Worm (Caenorhabditis elegans): ENCODE measurements around the gene xtr-2.

Gene xtr-2

ce11 chrX:12317560-12317959 is 2.2 kb downstream of the xtr-2 start:
- TF ChIP-seq med-1 (GFP tag; optimal IDR thresholded peaks at IDR 0.05; ENCODE audit: insufficient read depth) = no peak
- no peak for TF ChIP-seq T22C8.4 (GFP tag; IDR thresholded peaks at IDR 0.05)
- TF ChIP-seq ztf-23 (GFP tag; IDR thresholded peaks at IDR 0.05) = no peak
- no peak for TF ChIP-seq flt-1 (GFP tag; IDR thresholded peaks at IDR 0.05)
- no peak for TF ChIP-seq tab-1 (GFP tag; IDR thresholded peaks at IDR 0.05)
- TF ChIP-seq klf-2 (GFP tag; conservative IDR thresholded peaks at IDR 0.05) = no peak
- TF ChIP-seq ztf-29 (GFP tag; IDR thresholded peaks at IDR 0.05) = no peak
- no peak for TF ChIP-seq cog-1 (tag; optimal IDR thresholded peaks at IDR 0.05)
- TF ChIP-seq ref-1 (GFP tag; conservative IDR thresholded peaks at IDR 0.05) = no peak

- TF ChIP-seq ztf-29 (GFP tag; IDR thresholded peaks at IDR 0.05) (no peak), klf-2 (GFP tag; conservative IDR thresholded peaks at IDR 0.05) (no peak), med-1 (GFP tag; optimal IDR thresholded peaks at IDR 0.05; ENCODE audit: insufficient read depth) (no peak), cog-1 (tag; optimal IDR thresholded peaks at IDR 0.05) (no peak), ref-1 (GFP tag; conservative IDR thresholded peaks at IDR 0.05) (no peak), tab-1 (GFP tag; IDR thresholded peaks at IDR 0.05) (no peak), flt-1 (GFP tag; IDR thresholded peaks at IDR 0.05) (no peak), ztf-23 (GFP tag; IDR thresholded peaks at IDR 0.05) (no peak), T22C8.4 (GFP tag; IDR thresholded peaks at IDR 0.05) (no peak)
These were observed 5.4 kb downstream of the xtr-2 start, which contains the start of gene ceh-40 for ce11 chrX:12320737-12321136. ceh-40 (minus strand) TSS chrX:12320777.

ce11 chrX:12321357-12321756 is 6.0 kb downstream of the xtr-2 start, which contains the start of gene F17A2.13:
F17A2.13 (plus strand) TSS chrX:12321657.
- TF ChIP-seq ztf-29 (GFP tag; IDR thresholded peaks at IDR 0.05) (no peak), med-1 (GFP tag; optimal IDR thresholded peaks at IDR 0.05; ENCODE audit: insufficient read depth) (no peak)

- TF ChIP-seq ref-1 (GFP tag; conservative IDR thresholded peaks at IDR 0.05) (no peak), med-1 (GFP tag; optimal IDR thresholded peaks at IDR 0.05; ENCODE audit: insufficient read depth) (no peak), ztf-23 (GFP tag; IDR thresholded peaks at IDR 0.05) (no peak), flt-1 (GFP tag; IDR thresholded peaks at IDR 0.05) (no peak), cog-1 (tag; optimal IDR thresholded peaks at IDR 0.05) (no peak), T22C8.4 (GFP tag; IDR thresholded peaks at IDR 0.05) (no peak), klf-2 (GFP tag; conservative IDR thresholded peaks at IDR 0.05) (no peak), ztf-29 (GFP tag; IDR thresholded peaks at IDR 0.05) (no peak)
These were observed 8.1 kb downstream of the xtr-2 start, which contains the start of gene srd-40 for ce11 chrX:12323439-12323838. srd-40 (plus strand) TSS chrX:12323739.

- TF ChIP-seq flt-1 (GFP tag; IDR thresholded peaks at IDR 0.05) (no peak), klf-2 (GFP tag; conservative IDR thresholded peaks at IDR 0.05) (no peak), ref-1 (GFP tag; conservative IDR thresholded peaks at IDR 0.05) (no peak), cog-1 (tag; optimal IDR thresholded peaks at IDR 0.05) (no peak), ztf-23 (GFP tag; IDR thresholded peaks at IDR 0.05) (no peak), tab-1 (GFP tag; IDR thresholded peaks at IDR 0.05) (no peak), med-1 (GFP tag; optimal IDR thresholded peaks at IDR 0.05; ENCODE audit: insufficient read depth) (no peak)
These were observed 11.1 kb downstream of the xtr-2 start, which contains the start of gene srd-41 for ce11 chrX:12326424-12326823. srd-41 (plus strand) TSS chrX:12326724.

ce11 chrX:12328676-12329075 is 13.3 kb downstream of the xtr-2 start, which contains the start of gene srd-45:
srd-45 (plus strand) TSS chrX:12328976.
- no peak for TF ChIP-seq ztf-23 (GFP tag; IDR thresholded peaks at IDR 0.05)
- TF ChIP-seq ztf-29 (GFP tag; IDR thresholded peaks at IDR 0.05) = no peak
- no peak for TF ChIP-seq flt-1 (GFP tag; IDR thresholded peaks at IDR 0.05)
- no peak for TF ChIP-seq cog-1 (tag; optimal IDR thresholded peaks at IDR 0.05)
- no peak for TF ChIP-seq tab-1 (GFP tag; IDR thresholded peaks at IDR 0.05)
- no peak for TF ChIP-seq ref-1 (GFP tag; conservative IDR thresholded peaks at IDR 0.05)
- no peak for TF ChIP-seq med-1 (GFP tag; optimal IDR thresholded peaks at IDR 0.05; ENCODE audit: insufficient read depth)
- no peak for TF ChIP-seq klf-2 (GFP tag; conservative IDR thresholded peaks at IDR 0.05)
- TF ChIP-seq T22C8.4 (GFP tag; IDR thresholded peaks at IDR 0.05) = no peak

- no peak for TF ChIP-seq flt-1 (GFP tag; IDR thresholded peaks at IDR 0.05)
- TF ChIP-seq cog-1 (tag; optimal IDR thresholded peaks at IDR 0.05) = no peak
- TF ChIP-seq klf-2 (GFP tag; conservative IDR thresholded peaks at IDR 0.05) = no peak
- TF ChIP-seq T22C8.4 (GFP tag; IDR thresholded peaks at IDR 0.05) = no peak
- no peak for TF ChIP-seq ztf-23 (GFP tag; IDR thresholded peaks at IDR 0.05)
These were observed 16.4 kb downstream of the xtr-2 start, which contains the start of gene srd-46 for ce11 chrX:12331795-12332194. srd-46 (plus strand) TSS chrX:12332095.

ce11 chrX:12333479-12333878 is 18.1 kb downstream of the xtr-2 start, which contains the start of gene srd-47:
srd-47 (plus strand) TSS chrX:12333642.
- TF ChIP-seq med-1 (GFP tag; optimal IDR thresholded peaks at IDR 0.05; ENCODE audit: insufficient read depth) = no peak
- no peak for TF ChIP-seq ztf-23 (GFP tag; IDR thresholded peaks at IDR 0.05)
- TF ChIP-seq klf-2 (GFP tag; conservative IDR thresholded peaks at IDR 0.05) = no peak
- no peak for TF ChIP-seq ref-1 (GFP tag; conservative IDR thresholded peaks at IDR 0.05)
- TF ChIP-seq ztf-29 (GFP tag; IDR thresholded peaks at IDR 0.05) = no peak

ce11 chrX:12335808-12336207 is 20.4 kb downstream of the xtr-2 start, which contains the start of gene srd-48:
srd-48 (plus strand) TSS chrX:12336108.
- TF ChIP-seq ztf-29 (GFP tag; IDR thresholded peaks at IDR 0.05) = no peak
- no peak for TF ChIP-seq ref-1 (GFP tag; conservative IDR thresholded peaks at IDR 0.05)
- TF ChIP-seq med-1 (GFP tag; optimal IDR thresholded peaks at IDR 0.05; ENCODE audit: insufficient read depth) = no peak
- TF ChIP-seq T22C8.4 (GFP tag; IDR thresholded peaks at IDR 0.05) = no peak
- TF ChIP-seq flt-1 (GFP tag; IDR thresholded peaks at IDR 0.05) = no peak
- TF ChIP-seq tab-1 (GFP tag; IDR thresholded peaks at IDR 0.05) = no peak
- TF ChIP-seq klf-2 (GFP tag; conservative IDR thresholded peaks at IDR 0.05) = no peak

ce11 chrX:12337846-12338490 is 22.6 kb downstream of the xtr-2 start, which contains the start of gene srd-44:
srd-44 (plus strand) TSS chrX:12338440.
- TF ChIP-seq ztf-23 (GFP tag; IDR thresholded peaks at IDR 0.05) = no peak
- no peak for TF ChIP-seq cog-1 (tag; optimal IDR thresholded peaks at IDR 0.05)
- TF ChIP-seq klf-2 (GFP tag; conservative IDR thresholded peaks at IDR 0.05) = no peak
- 0 out of 2 replicates have a peak, but pooled peaks have one; percentile 26 for TF ChIP-seq ref-1 (GFP tag; conservative IDR thresholded peaks at IDR 0.05)
- TF ChIP-seq med-1 (GFP tag; optimal IDR thresholded peaks at IDR 0.05; ENCODE audit: insufficient read depth) = no peak
- no peak for TF ChIP-seq flt-1 (GFP tag; IDR thresholded peaks at IDR 0.05)
- TF ChIP-seq ztf-29 (GFP tag; IDR thresholded peaks at IDR 0.05) = 0 out of 2 replicates have a peak, but pooled peaks have one; percentile 40
- TF ChIP-seq T22C8.4 (GFP tag; IDR thresholded peaks at IDR 0.05) = 0 out of 2 replicates have a peak, but pooled peaks have one; percentile 24
- no peak for TF ChIP-seq tab-1 (GFP tag; IDR thresholded peaks at IDR 0.05)
